Fruit fly (Drosophila melanogaster): ENCODE data around the gene CG32512.
A peak's percentile ranks its signal among the peaks of the same experiment; 100 is the strongest.

Gene CG32512

dm6 chrX:21072953-21073352 is 5.6 kb upstream of the CG32512 start (continued):
- peak; percentile 87 for TF ChIP-seq acj6 (GFP tag; optimal IDR thresholded peaks at IDR 0.05)
- peak; percentile 87 for TF ChIP-seq lz (GFP tag; optimal IDR thresholded peaks at IDR 0.05)
- TF ChIP-seq Sox15 (GFP tag; optimal IDR thresholded peaks at IDR 0.05): peak; percentile 62
- peak; percentile 90 for TF ChIP-seq Sox14 (GFP tag; optimal IDR thresholded peaks at IDR 0.05)
- peak; percentile 89 for TF ChIP-seq net (GFP tag; optimal IDR thresholded peaks at IDR 0.05)
- TF ChIP-seq Eip75B (GFP tag; optimal IDR thresholded peaks at IDR 0.05): peak; percentile 89
- TF ChIP-seq CG8119 (GFP tag; IDR thresholded peaks at IDR 0.05): peak; percentile 92
- TF ChIP-seq CG31627 (GFP tag; optimal IDR thresholded peaks at IDR 0.05): peak; percentile 80
- TF ChIP-seq CG11294 (GFP tag; IDR thresholded peaks at IDR 0.05): peak; percentile 82
- TF ChIP-seq CG9139 (GFP tag; optimal IDR thresholded peaks at IDR 0.05): peak; percentile 76
- TF ChIP-seq salr (GFP tag; optimal IDR thresholded peaks at IDR 0.05): peak; percentile 72 to 75
- TF ChIP-seq Blimp-1 (GFP tag; optimal IDR thresholded peaks at IDR 0.05): peak; percentile 53
- TF ChIP-seq achi (GFP tag; optimal IDR thresholded peaks at IDR 0.05): peak; percentile 86
- peak; percentile 81 for TF ChIP-seq CG16779 (tag; optimal IDR thresholded peaks at IDR 0.05)
- peak; percentile 96 for TF ChIP-seq svp (GFP tag)
- TF ChIP-seq eg (GFP tag; IDR thresholded peaks at IDR 0.05): peak; percentile 90
- peak; percentile 82 for TF ChIP-seq CG34406 (GFP tag; optimal IDR thresholded peaks at IDR 0.05)
- TF ChIP-seq cyc (GFP tag; optimal IDR thresholded peaks at IDR 0.05): peak; percentile 82
- TF ChIP-seq CG11902 (GFP tag; optimal IDR thresholded peaks at IDR 0.05): peak; percentile 62
- peak; percentile 97 for TF ChIP-seq Eip78C (GFP tag)
- peak; percentile 86 to 89 for TF ChIP-seq ss (GFP tag; optimal IDR thresholded peaks at IDR 0.05)
- peak; percentile 82 for TF ChIP-seq dac (GFP tag; optimal IDR thresholded peaks at IDR 0.05)
- TF ChIP-seq pdm3 (GFP tag; optimal IDR thresholded peaks at IDR 0.05): peak; percentile 90
- TF ChIP-seq vri (GFP tag; optimal IDR thresholded peaks at IDR 0.05): peak; percentile 75
- TF ChIP-seq Hr4 (GFP tag; optimal IDR thresholded peaks at IDR 0.05): peak; percentile 89

DNA sequence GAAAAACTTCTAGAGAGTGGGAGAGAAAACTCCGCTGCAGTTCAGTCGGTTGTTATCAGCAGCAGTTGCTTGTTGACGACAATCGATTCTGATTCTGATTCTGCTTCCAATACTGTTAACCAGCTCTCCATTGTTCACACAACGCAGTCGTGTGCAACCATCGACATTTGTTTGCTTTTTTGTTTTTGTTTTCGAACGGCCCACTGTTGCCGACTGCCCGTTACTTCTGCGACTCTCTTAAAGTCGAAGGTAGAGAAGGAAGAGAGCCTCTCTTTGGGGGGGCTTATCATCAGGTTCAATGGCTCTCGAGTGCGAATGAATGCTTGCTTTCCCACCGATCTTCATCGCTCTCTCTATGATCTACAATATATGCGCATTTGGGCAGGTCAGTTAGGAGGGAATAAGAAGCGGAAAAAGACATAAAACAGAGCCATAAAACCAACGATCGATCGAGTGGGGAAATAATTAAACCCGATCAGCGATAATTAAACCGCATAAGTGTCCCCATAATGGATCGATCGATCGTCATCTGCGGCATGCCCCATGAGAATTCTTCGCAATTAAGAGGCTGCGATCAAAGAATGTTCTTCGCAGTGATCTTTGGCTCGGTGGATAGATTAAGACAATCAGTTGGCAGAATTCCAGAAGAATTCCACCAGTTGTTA is 4.5 kb upstream of the CG32512 start:
- TF ChIP-seq Met (GFP tag; optimal IDR thresholded peaks at IDR 0.05): no peak
- 0 out of 3 replicates have a peak, but pooled peaks have one; percentile 39 for TF ChIP-seq CG6163 (GFP tag; IDR thresholded peaks at IDR 0.05)
- TF ChIP-seq esn (GFP tag; optimal IDR thresholded peaks at IDR 0.05): no peak
- TF ChIP-seq fd85E (GFP tag; optimal IDR thresholded peaks at IDR 0.05): no peak
- TF ChIP-seq CG6276 (GFP tag; optimal IDR thresholded peaks at IDR 0.05): peak; percentile 24
- no peak for TF ChIP-seq CG6792 (GFP tag; optimal IDR thresholded peaks at IDR 0.05)
- no peak for TF ChIP-seq CG3919 (GFP tag; optimal IDR thresholded peaks at IDR 0.05)
- no peak for TF ChIP-seq CG32006 (GFP tag; optimal IDR thresholded peaks at IDR 0.05)
- TF ChIP-seq Gug (GFP tag; IDR thresholded peaks at IDR 0.05): no peak
- no peak for TF ChIP-seq acj6 (GFP tag; optimal IDR thresholded peaks at IDR 0.05)
- no peak for TF ChIP-seq CG7368 (GFP tag; optimal IDR thresholded peaks at IDR 0.05)
- no peak for TF ChIP-seq CG8319 (GFP tag; optimal IDR thresholded peaks at IDR 0.05)
- peak; percentile 60 for TF ChIP-seq Eip93F (GFP tag; optimal IDR thresholded peaks at IDR 0.05)
- no peak for TF ChIP-seq CG11762 (GFP tag; optimal IDR thresholded peaks at IDR 0.05; ENCODE audit: insufficient read depth)
- no peak for TF ChIP-seq spab (GFP tag; optimal IDR thresholded peaks at IDR 0.05)
- TF ChIP-seq net (GFP tag; optimal IDR thresholded peaks at IDR 0.05): peak; percentile 19
- no peak for TF ChIP-seq CG34406 (GFP tag; optimal IDR thresholded peaks at IDR 0.05)
- no peak for TF ChIP-seq CG4318 (GFP tag; optimal IDR thresholded peaks at IDR 0.05)
- TF ChIP-seq CG8632 (GFP tag; optimal IDR thresholded peaks at IDR 0.05): no peak
- TF ChIP-seq OdsH (GFP tag; optimal IDR thresholded peaks at IDR 0.05): no peak
- peak; percentile 2 for TF ChIP-seq Ets96B (tag; optimal IDR thresholded peaks at IDR 0.05)
- no peak for TF ChIP-seq Eip75B (GFP tag; optimal IDR thresholded peaks at IDR 0.05)
- TF ChIP-seq Sox15 (GFP tag; optimal IDR thresholded peaks at IDR 0.05): no peak
- peak; percentile 51 for TF ChIP-seq Eip78C (GFP tag)
- no peak for TF ChIP-seq CG31627 (GFP tag; optimal IDR thresholded peaks at IDR 0.05)
- peak; percentile 39 for TF ChIP-seq CG15336 (GFP tag; IDR thresholded peaks at IDR 0.05)
- TF ChIP-seq svp (GFP tag): peak; percentile 77
- TF ChIP-seq Smox (GFP tag; optimal IDR thresholded peaks at IDR 0.05): no peak
- TF ChIP-seq achi (GFP tag; optimal IDR thresholded peaks at IDR 0.05): no peak
- TF ChIP-seq Hr4 (GFP tag; optimal IDR thresholded peaks at IDR 0.05): no peak
- peak; percentile 48 for TF ChIP-seq CG6854 (GFP tag; optimal IDR thresholded peaks at IDR 0.05)
- TF ChIP-seq CG11294 (GFP tag; IDR thresholded peaks at IDR 0.05): no peak
- no peak for TF ChIP-seq dac (GFP tag; optimal IDR thresholded peaks at IDR 0.05)
- peak; percentile 32 for TF ChIP-seq vri (GFP tag; optimal IDR thresholded peaks at IDR 0.05)
- TF ChIP-seq CG3032 (tag; optimal IDR thresholded peaks at IDR 0.05): no peak
- TF ChIP-seq Hr39 (GFP tag; optimal IDR thresholded peaks at IDR 0.05): no peak
- TF ChIP-seq ss (GFP tag; optimal IDR thresholded peaks at IDR 0.05): peak; percentile 34 to 65
- TF ChIP-seq pdm3 (GFP tag; optimal IDR thresholded peaks at IDR 0.05): no peak

All from whole organism, prepupa.